Worm (Caenorhabditis elegans) whole organism, L1 larva: ENCODE measurements around the gene Y51B9A.8.

Experiments used
- C04F5.9 ChIP-seq: sonication (generic microtip); optimal IDR thresholded peaks from 2 replicates; lab custom pipeline; 2016; ENCODE audit warnings: missing genetic modification characterization, missing compliant biosample characterization
- alr-1 ChIP-seq: fragments of 200-800 bp; sonication (Bioruptor generic); optimal IDR thresholded peaks from 2 replicates; lab custom pipeline; 2018; ENCODE audit warnings: borderline replicate concordance, mild to moderate bottlenecking, missing genetic modification characterization, missing compliant biosample characterization
- ceh-82 ChIP-seq, 3 experiments: fragments of 150-350 bp in 1 of 3; sonication (generic microtip) in 2 of 3; optimal IDR thresholded peaks; 2 replicates each; lab custom pipeline; 2014 to 2017; ENCODE audit warnings: missing biosample characterization in 3 of 3, missing genetic modification characterization in 3 of 3
- ceh-90 ChIP-seq: sonication (generic microtip); optimal IDR thresholded peaks from 2 replicates; lab custom pipeline; 2016; ENCODE audit warnings: missing genetic modification characterization, missing compliant biosample characterization
- ces-1 ChIP-seq: fragments of 150-350 bp; optimal IDR thresholded peaks from 2 replicates; lab custom pipeline; 2014; ENCODE audit warnings: missing biosample characterization, missing genetic modification reagents, missing genetic modification characterization
- dpl-1 ChIP-seq, 3 experiments: fragments of 150-350 bp in 2 of 3; sonication (generic microtip) in 1 of 3; optimal IDR thresholded peaks; 2 replicates each; lab custom pipeline; 2014 to 2017; ENCODE audit warnings: missing biosample characterization in 3 of 3, missing genetic modification characterization in 3 of 3, missing genetic modification reagents in 3 of 3
- efl-1 ChIP-seq, 4 experiments: fragments of 150-350 bp; optimal IDR thresholded peaks in 3 of 4; peaks in 1 of 4; 1 replicate in 1 of 4; 2 replicates in 3 of 4; lab custom pipeline; 2014; ENCODE audit warnings: missing biosample characterization in 2 of 4, missing genetic modification characterization in 2 of 4, missing genetic modification reagents in 2 of 4
- egl-13 ChIP-seq: sonication (generic microtip); optimal IDR thresholded peaks from 2 replicates; lab custom pipeline; 2016; ENCODE audit warnings: missing genotype, missing genetic modification reagents, missing genetic modification characterization, missing compliant biosample characterization
- grh-1 ChIP-seq: fragments of 200-800 bp; sonication (Bioruptor generic); IDR thresholded peaks from 2 replicates; pipeline ENCODE4 v1.3.6; 2022; ENCODE audit warnings: missing genetic modification reagents, missing genetic modification characterization, missing compliant biosample characterization
- hlh-17 ChIP-seq: fragments of 200-800 bp; sonication (Bioruptor generic); optimal IDR thresholded peaks from 2 replicates; lab custom pipeline; 2018; ENCODE audit warnings: missing genetic modification characterization, mild to moderate bottlenecking, missing compliant biosample characterization, moderate library complexity, borderline replicate concordance
- irx-1 ChIP-seq: sonication (generic microtip); optimal IDR thresholded peaks from 2 replicates; lab custom pipeline; 2016; ENCODE audit warnings: missing genetic modification characterization, missing compliant biosample characterization
- isw-1 ChIP-seq: fragments of 200-800 bp; sonication (Bioruptor generic); IDR thresholded peaks from 2 replicates; pipeline ENCODE4 v1.3.6; 2022; ENCODE audit warnings: missing genetic modification characterization, missing compliant biosample characterization
- lin-15B ChIP-seq: fragments of 150-350 bp; sonication (generic microtip); optimal IDR thresholded peaks from 3 replicates; lab custom pipeline; 2014; ENCODE audit warnings: missing biosample characterization, missing genetic modification characterization
- lin-35 ChIP-seq, 2 experiments: fragments of 150-350 bp; optimal IDR thresholded peaks; 2 replicates each; lab custom pipeline; 2014; ENCODE audit warnings: missing biosample characterization in 2 of 2, missing genetic modification characterization in 2 of 2, missing genetic modification reagents in 2 of 2
- lin-39 ChIP-seq: fragments of 150-350 bp; optimal IDR thresholded peaks from 2 replicates; lab custom pipeline; 2014; ENCODE audit warnings: missing biosample characterization, missing genetic modification reagents, missing genetic modification characterization
- lsy-2 ChIP-seq, 2 experiments: fragments of 150-350 bp; optimal IDR thresholded peaks; 2 replicates each; lab custom pipeline; 2014; ENCODE audit warnings: missing biosample characterization in 2 of 2, missing genetic modification characterization in 2 of 2
- mab-9 ChIP-seq: fragments of 200-800 bp; sonication (Bioruptor generic); IDR thresholded peaks from 2 replicates; pipeline ENCODE4 v1.3.6; 2022; ENCODE audit warnings: missing genetic modification reagents, missing genetic modification characterization, missing compliant biosample characterization
- mdl-1 ChIP-seq, 2 experiments: fragments of 150-350 bp; optimal IDR thresholded peaks; 2 replicates each; lab custom pipeline; 2014 to 2017; ENCODE audit warnings: missing biosample characterization in 2 of 2, missing genetic modification characterization in 2 of 2, inconsistent platforms in 1 of 2
- mef-2 ChIP-seq: fragments of 150-350 bp; optimal IDR thresholded peaks from 2 replicates; lab custom pipeline; 2014; ENCODE audit warnings: missing biosample characterization, missing genetic modification characterization
- nhr-12 ChIP-seq: sonication (generic microtip); optimal IDR thresholded peaks from 2 replicates; lab custom pipeline; 2017; ENCODE audit warnings: missing biosample characterization, missing genetic modification characterization
- nhr-237 ChIP-seq: fragments of 150-350 bp; optimal IDR thresholded peaks from 2 replicates; lab custom pipeline; 2014; ENCODE audit warnings: missing biosample characterization, missing genetic modification characterization
- nhr-76 ChIP-seq: sonication (generic microtip); optimal IDR thresholded peaks from 2 replicates; lab custom pipeline; 2017; ENCODE audit warnings: missing biosample characterization, missing genetic modification characterization
- nhr-84 ChIP-seq: sonication (generic microtip); optimal IDR thresholded peaks from 2 replicates; lab custom pipeline; 2017; ENCODE audit warnings: missing biosample characterization, missing genetic modification characterization
- pqm-1 ChIP-seq: sonication (generic microtip); optimal IDR thresholded peaks from 3 replicates; lab custom pipeline; 2017; ENCODE audit warnings: missing biosample characterization, missing genetic modification characterization
- skn-1 ChIP-seq: fragments of 150-350 bp; optimal IDR thresholded peaks from 2 replicates; lab custom pipeline; 2014; ENCODE audit warnings: missing biosample characterization, missing genetic modification characterization
- snu-23 ChIP-seq: sonication (generic microtip); optimal IDR thresholded peaks from 2 replicates; lab custom pipeline; 2016; ENCODE audit warnings: missing genetic modification characterization, missing compliant biosample characterization
- sptf-1 ChIP-seq: fragments of 150-350 bp; optimal IDR thresholded peaks from 2 replicates; lab custom pipeline; 2014; ENCODE audit warnings: missing biosample characterization, missing genetic modification characterization
- unc-130 ChIP-seq: fragments of 150-350 bp; optimal IDR thresholded peaks from 2 replicates; lab custom pipeline; 2017; ENCODE audit warnings: missing biosample characterization, missing genetic modification characterization, inconsistent platforms
- unc-62 ChIP-seq: fragments of 150-350 bp; optimal IDR thresholded peaks from 2 replicates; lab custom pipeline; 2014; ENCODE audit warnings: missing biosample characterization, missing genetic modification reagents, missing genetic modification characterization
- unc-98 ChIP-seq: fragments of 200-800 bp; sonication (Bioruptor generic); IDR thresholded peaks from 2 replicates; pipeline ENCODE4 v1.3.6; 2022; ENCODE audit warnings: missing genetic modification characterization, missing compliant biosample characterization
- xbp-1 ChIP-seq: sonication (generic microtip); optimal IDR thresholded peaks from 2 replicates; lab custom pipeline; 2016; ENCODE audit warnings: missing genetic modification characterization, missing compliant biosample characterization
- zip-4 ChIP-seq: fragments of 200-800 bp; sonication (Bioruptor generic); optimal IDR thresholded peaks from 2 replicates; lab custom pipeline; 2018; ENCODE audit warnings: mild to moderate bottlenecking, missing genetic modification characterization, moderate library complexity, missing compliant biosample characterization
- ztf-11 ChIP-seq, 2 experiments: sonication (generic microtip); optimal IDR thresholded peaks; 2 replicates each; lab custom pipeline; 2016 to 2017; ENCODE audit warnings: missing genetic modification characterization in 2 of 2, missing biosample characterization in 1 of 2, missing compliant biosample characterization in 1 of 2
- ztf-4 ChIP-seq: fragments of 150-350 bp; optimal IDR thresholded peaks from 2 replicates; lab custom pipeline; 2014; ENCODE audit warnings: missing biosample characterization, missing genetic modification characterization

Y51B9A.8 gene

DNA sequence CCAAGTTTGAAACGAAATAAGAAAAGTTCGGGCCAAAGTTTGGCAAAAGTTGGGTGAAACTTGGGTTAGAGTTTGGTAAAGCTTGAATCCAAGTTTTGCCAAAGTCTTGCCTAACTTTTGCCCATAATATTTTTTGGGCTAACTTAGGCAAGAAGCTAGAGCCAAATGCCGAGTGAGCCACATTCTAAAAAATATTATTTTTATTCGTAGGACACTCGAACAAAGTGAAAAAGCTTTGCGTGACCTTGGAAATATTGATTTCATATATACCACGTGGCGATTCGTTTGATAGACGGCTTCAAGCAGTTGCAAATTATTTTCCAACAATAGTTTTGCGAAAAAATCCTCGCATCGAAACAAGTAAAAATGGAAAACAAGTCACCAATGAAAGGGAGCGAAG is 5.2 kb downstream of the Y51B9A.8 start, which contains the start of gene Y51B9A.5:
Y51B9A.5 (plus strand) TSS at position 301 of the 400 bp plus-strand sequence.
- TF ChIP-seq xbp-1 (tag; lab: Kevin White, UChicago) = no peak
- no peak for TF ChIP-seq unc-130
- TF ChIP-seq ztf-11 (tag; optimal IDR thresholded peaks at IDR 0.05; lab: Kevin White, UChicago) = no peak
- TF ChIP-seq ceh-90 (tag; lab: Kevin White, UChicago) = no peak
- TF ChIP-seq skn-1 (tag; lab: Kevin White, UChicago) = no peak
- no peak for TF ChIP-seq sptf-1 (tag; lab: Kevin White, UChicago)
- no peak for TF ChIP-seq ces-1 (GFP tag; lab: Kevin White, UChicago)
- no peak for TF ChIP-seq dpl-1 (GFP tag; optimal IDR thresholded peaks at IDR 0.05; lab: Kevin White, UChicago)
- TF ChIP-seq unc-62 (GFP tag; lab: Kevin White, UChicago) = no peak
- no peak for TF ChIP-seq ztf-4 (tag; lab: Kevin White, UChicago)
- no peak for TF ChIP-seq hlh-17 (GFP tag; lab: Kevin White, UChicago)
- TF ChIP-seq egl-13 (tag; lab: Kevin White, UChicago) = no peak
- TF ChIP-seq grh-1 (GFP tag; lab: Robert Waterston, UW) = no peak
- no peak for TF ChIP-seq mef-2 (tag; lab: Kevin White, UChicago)
- TF ChIP-seq alr-1 (tag; lab: Kevin White, UChicago) = no peak
- TF ChIP-seq nhr-84 (tag; lab: Kevin White, UChicago) = no peak
- TF ChIP-seq isw-1 = no peak

DNA sequence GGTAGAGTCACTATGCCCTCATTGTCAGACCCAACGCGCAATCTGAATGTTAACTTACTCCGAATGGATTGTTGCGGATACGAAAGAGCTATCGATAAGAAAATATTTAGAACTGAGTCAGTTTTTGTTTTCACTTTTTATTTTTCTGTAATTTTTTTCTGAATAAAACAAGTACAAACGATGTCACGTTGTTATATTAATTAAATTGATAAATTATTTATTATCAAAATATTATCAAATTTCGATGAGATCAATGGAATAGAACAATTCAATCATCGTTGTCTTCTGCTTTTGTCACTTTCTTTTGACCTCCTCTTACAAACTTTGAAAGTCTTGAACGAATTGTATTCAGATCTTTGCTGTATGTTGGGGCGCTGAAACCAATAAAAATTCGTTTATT is 8.4 kb downstream of the Y51B9A.8 start, which contains the start of gene mpz-6:
mpz-6 (minus strand) TSS at position 101 of the 400 bp plus-strand sequence.
- TF ChIP-seq unc-98 (GFP tag; lab: Robert Waterston, UW) (no peak), pqm-1 (no peak), ces-1 (GFP tag; lab: Kevin White, UChicago) (no peak), unc-130 (no peak), zip-4 (no peak), lsy-2 (tag; optimal IDR thresholded peaks at IDR 0.05; lab: Kevin White, UChicago) (no peak), ceh-82 (tag; optimal IDR thresholded peaks at IDR 0.05; lab: Kevin White, UChicago) (no peak), ztf-4 (tag; lab: Kevin White, UChicago) (no peak), nhr-12 (no peak)
- TF ChIP-seq, all 84 proteins: peak for 0

DNA sequence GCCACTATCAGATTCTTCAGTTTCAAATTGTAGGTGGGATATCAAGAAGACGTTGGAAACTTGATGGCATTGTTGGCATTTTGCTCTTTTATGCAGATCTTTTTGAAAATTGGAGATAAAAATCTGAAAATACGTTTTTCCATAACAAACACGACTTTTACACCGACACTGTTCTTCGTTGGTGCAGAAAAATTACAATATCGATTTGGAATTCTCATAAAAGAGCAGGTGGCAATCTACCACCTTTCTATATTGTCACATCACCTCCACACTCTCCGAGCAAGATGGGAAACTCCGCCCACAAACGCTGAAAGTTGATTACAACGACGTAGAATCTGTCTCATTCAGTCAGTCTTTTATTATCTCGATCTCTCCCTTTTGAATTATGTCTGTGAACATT is 8.8 kb downstream of the Y51B9A.8 start, which contains the start of gene arrd-2:
arrd-2 (plus strand) TSS at position 301 of the 400 bp plus-strand sequence.
- TF ChIP-seq mab-9 (GFP tag; lab: Robert Waterston, UW) (no peak), ceh-90 (tag; lab: Kevin White, UChicago) (no peak), nhr-237 (tag; lab: Kevin White, UChicago) (no peak)

DNA sequence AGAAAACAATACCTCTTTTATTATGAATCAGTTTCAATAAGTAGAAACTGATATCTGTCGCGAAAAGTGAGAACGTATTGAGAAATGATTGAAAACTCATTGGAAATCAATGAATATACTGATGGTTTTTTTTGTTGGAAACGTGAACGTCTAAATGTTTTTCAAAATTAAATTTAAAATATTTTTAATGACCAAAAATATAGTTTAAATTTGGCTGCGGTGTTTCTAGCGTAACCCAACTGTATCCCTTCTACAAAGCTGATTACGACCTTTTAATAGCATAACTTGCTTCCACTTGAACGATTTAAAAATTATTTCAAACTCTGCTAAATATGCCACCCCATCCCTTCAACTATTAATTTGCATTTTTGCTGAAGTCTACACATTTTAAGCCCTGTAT is 12.8 kb downstream of the Y51B9A.8 start, which contains the start of gene M176.9:
M176.9 (minus strand) TSS at position 101 of the 400 bp plus-strand sequence.
- TF ChIP-seq lin-15B (tag; lab: Kevin White, UChicago) (no peak), C04F5.9 (tag; lab: Kevin White, UChicago) (no peak), nhr-76 (tag; lab: Kevin White, UChicago) (no peak), irx-1 (no peak), mdl-1 (tag; optimal IDR thresholded peaks at IDR 0.05; lab: Kevin White, UChicago) (no peak), dpl-1 (GFP tag; optimal IDR thresholded peaks at IDR 0.05; lab: Kevin White, UChicago) (no peak), efl-1 (optimal IDR thresholded peaks at IDR 0.05; lab: Kevin White, UChicago) (no peak), efl-1 (GFP tag; optimal IDR thresholded peaks at IDR 0.05 in 1 of 2; lab: Kevin White, UChicago) (no peak), pqm-1 (no peak), unc-130 (no peak), snu-23 (GFP tag; lab: Kevin White, UChicago) (no peak), lin-35 (GFP tag; optimal IDR thresholded peaks at IDR 0.05; lab: Kevin White, UChicago) (no peak), nhr-84 (tag; lab: Kevin White, UChicago) (no peak), nhr-12 (no peak), lin-39 (tag; lab: Kevin White, UChicago) (no peak)
